Worm (Caenorhabditis elegans) whole organism, early embryonic: ENCODE measurements around the gene C16D9.4.

Experiments used
- B0310.2 ChIP-seq: sonication (generic microtip); optimal IDR thresholded peaks from 2 replicates; lab custom pipeline; 2016; ENCODE audit warnings: mild to moderate bottlenecking, missing genetic modification characterization, missing compliant biosample characterization
- F13C5.2 ChIP-seq: sonication (generic microtip); optimal IDR thresholded peaks from 2 replicates; lab custom pipeline; 2017; ENCODE audit warnings: mild to moderate bottlenecking, missing genetic modification characterization, inconsistent platforms, missing compliant biosample characterization
- ama-1 ChIP-seq: fragments of 150-350 bp; optimal IDR thresholded peaks from 2 replicates; lab custom pipeline; 2014
- ceh-13 ChIP-seq: fragments of 200-800 bp; sonication (Bioruptor generic); optimal IDR thresholded peaks from 2 replicates; lab custom pipeline; 2018; ENCODE audit warnings: mild to moderate bottlenecking, missing genetic modification characterization, missing compliant biosample characterization
- ceh-36 ChIP-seq: sonication (generic microtip); optimal IDR thresholded peaks from 2 replicates; lab custom pipeline; 2016; ENCODE audit warnings: missing genetic modification characterization, inconsistent platforms, missing compliant biosample characterization
- ets-7 ChIP-seq: sonication (generic microtip); optimal IDR thresholded peaks from 2 replicates; lab custom pipeline; 2016; ENCODE audit warnings: missing genotype, missing genetic modification characterization, missing compliant biosample characterization
- flt-1 ChIP-seq: fragments of 200-800 bp; sonication (Bioruptor generic); IDR thresholded peaks from 2 replicates; pipeline ENCODE4 v1.3.6; 2022; ENCODE audit warnings: missing genetic modification characterization, missing compliant biosample characterization
- hmg-4 ChIP-seq: fragments of 200-800 bp; sonication (Bioruptor generic); optimal IDR thresholded peaks from 2 replicates; lab custom pipeline; 2018; ENCODE audit warnings: mild to moderate bottlenecking, missing genetic modification characterization, missing compliant biosample characterization
- pes-1 ChIP-seq: fragments of 200-800 bp; sonication (Bioruptor generic); IDR thresholded peaks from 2 replicates; pipeline ENCODE4 v1.3.6; 2022; ENCODE audit warnings: missing genetic modification reagents, missing genetic modification characterization, missing compliant biosample characterization
- scrt-1 ChIP-seq: fragments of 200-800 bp; sonication (Bioruptor generic); IDR thresholded peaks from 2 replicates; pipeline ENCODE4 v1.3.6; 2022; ENCODE audit warnings: missing genetic modification characterization, missing compliant biosample characterization
- sea-1 ChIP-seq: fragments of 200-800 bp; sonication (Bioruptor generic); conservative IDR thresholded peaks from 2 replicates; pipeline ENCODE4 v1.3.6; 2022; ENCODE audit warnings: missing genetic modification characterization, missing compliant biosample characterization
- tbx-11 ChIP-seq: fragments of 200-800 bp; sonication (Bioruptor generic); IDR thresholded peaks from 2 replicates; pipeline ENCODE4 v1.3.6; 2022; ENCODE audit warnings: missing genetic modification characterization, missing compliant biosample characterization
- tbx-37 ChIP-seq: fragments of 200-800 bp; sonication (Bioruptor generic); conservative IDR thresholded peaks from 2 replicates; pipeline ENCODE4 v1.3.6; 2022; ENCODE audit warnings: missing genetic modification reagents, missing genetic modification characterization, missing compliant biosample characterization
- tra-4 ChIP-seq: sonication (generic microtip); optimal IDR thresholded peaks from 2 replicates; lab custom pipeline; 2017; ENCODE audit warnings: missing genetic modification characterization, missing compliant biosample characterization

DNA sequence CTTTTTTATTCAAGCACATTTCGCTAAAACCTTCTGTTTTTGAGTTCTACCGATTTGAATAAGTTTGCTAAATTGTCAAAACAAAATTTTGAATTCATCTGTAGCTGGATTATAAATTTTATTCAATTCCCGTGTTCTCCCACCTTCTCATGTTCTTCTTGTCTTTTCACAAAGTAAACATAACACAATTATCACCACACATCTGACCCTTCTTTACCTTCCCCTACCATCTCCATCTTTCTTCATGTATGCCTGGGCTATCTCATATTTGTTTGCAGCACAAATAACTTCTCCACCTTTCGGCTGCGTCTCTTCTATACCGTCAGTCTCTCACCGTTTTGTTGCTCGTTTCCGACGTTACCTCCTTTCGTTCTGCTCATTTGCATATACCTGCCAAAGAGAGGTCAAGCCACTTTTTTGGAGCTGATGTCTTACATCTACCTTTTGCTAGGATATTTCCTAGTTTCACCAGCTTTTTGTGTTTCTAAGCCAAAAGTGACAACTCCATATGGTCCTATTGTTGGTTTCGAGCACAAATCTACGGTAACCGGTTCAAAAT is 39.5 kb downstream of the C16D9.4 start, which contains the start of gene cest-17:
- TF ChIP-seq hmg-4 (GFP tag; lab: Kevin White, UChicago) (no peak), tbx-11 (GFP tag; lab: Robert Waterston, UW) (no peak), F13C5.2 (tag; lab: Kevin White, UChicago) (no peak), flt-1 (GFP tag; lab: Robert Waterston, UW) (no peak), ceh-13 (GFP tag; lab: Kevin White, UChicago) (no peak), ama-1 (lab: Kevin White, UChicago) (no peak), tbx-37 (no peak), B0310.2 (tag; lab: Kevin White, UChicago) (no peak), tra-4 (tag; lab: Kevin White, UChicago) (no peak), sea-1 (GFP tag; lab: Robert Waterston, UW) (no peak), ceh-36 (tag; lab: Kevin White, UChicago) (no peak), ets-7 (tag; lab: Kevin White, UChicago) (no peak), scrt-1 (GFP tag; lab: Robert Waterston, UW) (no peak), pes-1 (GFP tag; lab: Robert Waterston, UW) (no peak)
